Fruit fly (Drosophila melanogaster) whole organism, embryonic: ENCODE results near the gene CG31957.

Experiments used
- ATbp ChIP-seq: fragments of 200-800 bp; sonication (Bioruptor generic); optimal IDR thresholded peaks from 2 replicates; lab custom pipeline; 2017; ENCODE audit warnings: missing biosample characterization, mild to moderate bottlenecking, missing genetic modification characterization, missing genetic modification reagents
- Bdp1 ChIP-seq: fragments of 200-800 bp; sonication (Bioruptor generic); optimal IDR thresholded peaks from 3 replicates; lab custom pipeline; 2016; ENCODE audit warnings: missing biosample characterization, missing genetic modification characterization
- CG10209 ChIP-seq: fragments of 200-800 bp; sonication (Bioruptor generic); optimal IDR thresholded peaks from 3 replicates; lab custom pipeline; 2017; ENCODE audit warnings: missing biosample characterization, mild to moderate bottlenecking, missing genetic modification characterization, missing genetic modification reagents
- CG1024 ChIP-seq: fragments of 200-800 bp; sonication (Bioruptor generic); IDR thresholded peaks from 2 replicates; pipeline ENCODE4 v1.3.6; 2022; ENCODE audit warnings: missing biosample characterization, missing genetic modification characterization
- CG10267 ChIP-seq: fragments of 200-800 bp; sonication (Bioruptor generic); optimal IDR thresholded peaks from 2 replicates; lab custom pipeline; 2018; ENCODE audit warnings: missing biosample characterization, mild to moderate bottlenecking, missing genetic modification characterization, moderate library complexity
- CG10321 ChIP-seq: fragments of 200-800 bp; sonication (Bioruptor generic); IDR thresholded peaks from 2 replicates; pipeline ENCODE4 v1.3.6; 2022; ENCODE audit warnings: missing biosample characterization, missing genetic modification characterization
- CG10654 ChIP-seq: fragments of 200-800 bp; sonication (Bioruptor generic); optimal IDR thresholded peaks from 2 replicates; lab custom pipeline; 2016; ENCODE audit warnings: missing biosample characterization, missing genetic modification characterization
- CG10959 ChIP-seq: fragments of 200-800 bp; sonication (Bioruptor generic); IDR thresholded peaks from 2 replicates; pipeline ENCODE4 v1.3.6; 2022; ENCODE audit warnings: missing biosample characterization, missing genetic modification characterization
- CG10979 ChIP-seq: fragments of 200-800 bp; sonication (Bioruptor generic); optimal IDR thresholded peaks from 2 replicates; lab custom pipeline; 2018; ENCODE audit warnings: missing biosample characterization, mild to moderate bottlenecking, missing genetic modification characterization, moderate library complexity
- CG11504 ChIP-seq: fragments of 200-800 bp; sonication (Bioruptor generic); optimal IDR thresholded peaks from 3 replicates; lab custom pipeline; 2019; ENCODE audit warnings: missing biosample characterization, mild to moderate bottlenecking, missing genetic modification characterization, moderate library complexity
- CG12236 ChIP-seq: fragments of 200-800 bp; sonication (Bioruptor generic); optimal IDR thresholded peaks from 2 replicates; lab custom pipeline; 2016; ENCODE audit warnings: missing biosample characterization, missing genetic modification characterization
- CG15514 ChIP-seq: fragments of 200-800 bp; sonication (Bioruptor generic); optimal IDR thresholded peaks from 3 replicates; lab custom pipeline; 2017; ENCODE audit warnings: missing biosample characterization, missing genetic modification characterization, mild to moderate bottlenecking, moderate library complexity, missing genetic modification reagents
- CG1603 ChIP-seq: fragments of 200-800 bp; sonication (Bioruptor generic); optimal IDR thresholded peaks from 2 replicates; lab custom pipeline; 2019; ENCODE audit warnings: missing biosample characterization, mild to moderate bottlenecking, missing genetic modification characterization, moderate library complexity
- CG1647 ChIP-seq: fragments of 200-800 bp; sonication (Bioruptor generic); optimal IDR thresholded peaks from 3 replicates; lab custom pipeline; 2016; ENCODE audit warnings: missing biosample characterization, missing genetic modification characterization
- CG17385 ChIP-seq: fragments of 200-800 bp; sonication (Bioruptor generic); optimal IDR thresholded peaks from 3 replicates; lab custom pipeline; 2018; ENCODE audit warnings: missing biosample characterization, mild to moderate bottlenecking, missing genetic modification characterization
- CG17829 ChIP-seq: fragments of 200-800 bp; optimal IDR thresholded peaks from 2 replicates; lab custom pipeline; 2019; ENCODE audit warnings: missing biosample characterization, mild to moderate bottlenecking, missing genetic modification characterization, moderate library complexity
- CG17912 ChIP-seq: fragments of 200-800 bp; sonication (Bioruptor generic); optimal IDR thresholded peaks from 2 replicates; lab custom pipeline; 2018; ENCODE audit warnings: missing biosample characterization, mild to moderate bottlenecking, missing genetic modification characterization
- CG2202 ChIP-seq: fragments of 200-800 bp; sonication (Bioruptor generic); optimal IDR thresholded peaks from 2 replicates; lab custom pipeline; 2018; ENCODE audit warnings: missing biosample characterization, mild to moderate bottlenecking, missing genetic modification characterization
- CG2712 ChIP-seq: fragments of 200-800 bp; optimal IDR thresholded peaks from 3 replicates; lab custom pipeline; 2019; ENCODE audit warnings: missing biosample characterization, mild to moderate bottlenecking, missing genetic modification characterization, moderate library complexity
- CG31441 ChIP-seq: fragments of 200-800 bp; sonication (Bioruptor generic); IDR thresholded peaks from 2 replicates; pipeline ENCODE4 v1.3.6; 2022; ENCODE audit warnings: missing biosample characterization, missing genetic modification characterization
- CG33557 ChIP-seq: fragments of 200-800 bp; sonication (Bioruptor generic); optimal IDR thresholded peaks from 2 replicates; lab custom pipeline; 2019; ENCODE audit warnings: missing biosample characterization, mild to moderate bottlenecking, missing genetic modification characterization, moderate library complexity
- CG5953 ChIP-seq: fragments of 200-800 bp; sonication (Bioruptor generic); IDR thresholded peaks from 2 replicates; pipeline ENCODE4 v1.3.6; 2022; ENCODE audit warnings: missing biosample characterization, missing genetic modification characterization
- CG6683 ChIP-seq: fragments of 200-800 bp; sonication (Bioruptor generic); optimal IDR thresholded peaks from 2 replicates; lab custom pipeline; 2017; ENCODE audit warnings: missing biosample characterization, mild to moderate bottlenecking, missing genetic modification characterization, missing genetic modification reagents
- CG7963 ChIP-seq: fragments of 200-800 bp; sonication (Bioruptor generic); IDR thresholded peaks from 3 replicates; pipeline ENCODE4 v1.3.6; 2022; ENCODE audit warnings: missing biosample characterization, missing genetic modification characterization; ENCODE audit not compliant: partially characterized antibody
- CG8765 ChIP-seq: fragments of 200-800 bp; sonication (Bioruptor generic); IDR thresholded peaks from 2 replicates; pipeline ENCODE4 v1.3.6; 2022; ENCODE audit warnings: missing biosample characterization, missing genetic modification characterization
- E2f2 ChIP-seq: fragments of 200-800 bp; sonication (Bioruptor generic); IDR thresholded peaks from 2 replicates; pipeline ENCODE4 v1.3.6; 2022; ENCODE audit warnings: missing biosample characterization, missing genetic modification characterization
- H2.0 ChIP-seq: fragments of 200-800 bp; sonication (Bioruptor generic); IDR thresholded peaks from 2 replicates; pipeline ENCODE4 v1.3.6; 2022; ENCODE audit warnings: missing biosample characterization, missing genetic modification characterization
- HmgD ChIP-seq: fragments of 200-800 bp; sonication (Bioruptor generic); optimal IDR thresholded peaks from 3 replicates; lab custom pipeline; 2016; ENCODE audit warnings: missing biosample characterization, missing genetic modification characterization
- Jarid2 ChIP-seq: fragments of 200-800 bp; sonication (Bioruptor generic); optimal IDR thresholded peaks from 3 replicates; lab custom pipeline; 2017; ENCODE audit warnings: mild to moderate bottlenecking, missing biosample characterization, missing genetic modification reagents, missing genetic modification characterization
- Lim3 ChIP-seq: fragments of 200-800 bp; sonication (Bioruptor generic); IDR thresholded peaks from 2 replicates; pipeline ENCODE4 v1.3.6; 2022; ENCODE audit warnings: missing biosample characterization, missing genetic modification characterization
- Mes4 ChIP-seq: fragments of 200-800 bp; sonication (Bioruptor generic); optimal IDR thresholded peaks from 2 replicates; lab custom pipeline; 2016; ENCODE audit warnings: missing biosample characterization, missing genetic modification characterization
- Ptx1 ChIP-seq: fragments of 200-800 bp; sonication (Bioruptor generic); IDR thresholded peaks from 2 replicates; pipeline ENCODE4 v1.3.6; 2022; ENCODE audit warnings: missing biosample characterization, missing genetic modification characterization
- Ssrp ChIP-seq: fragments of 200-800 bp; sonication (Bioruptor generic); optimal IDR thresholded peaks from 2 replicates; lab custom pipeline; 2018; ENCODE audit warnings: missing biosample characterization, mild to moderate bottlenecking, missing genetic modification characterization, moderate library complexity
- cas ChIP-seq: fragments of 200-800 bp; sonication (Bioruptor generic); IDR thresholded peaks from 2 replicates; pipeline ENCODE4 v1.3.6; 2022; ENCODE audit warnings: missing biosample characterization, missing genetic modification characterization
- chif ChIP-seq, 2 experiments: fragments of 200-800 bp; sonication (Bioruptor generic); optimal IDR thresholded peaks; 3 replicates each; lab custom pipeline; 2016; ENCODE audit warnings: missing biosample characterization in 2 of 2, missing genetic modification characterization in 2 of 2
- ci ChIP-seq: fragments of 200-800 bp; sonication (Bioruptor generic); IDR thresholded peaks from 3 replicates; pipeline ENCODE4 v1.3.6; 2022; ENCODE audit warnings: missing biosample characterization, missing genetic modification characterization
- croc ChIP-seq: fragments of 200-800 bp; sonication (Bioruptor generic); conservative IDR thresholded peaks from 3 replicates; pipeline ENCODE4 v1.3.6; 2022; ENCODE audit warnings: missing biosample characterization, missing genetic modification characterization
- dan ChIP-seq: fragments of 200-800 bp; sonication (Bioruptor generic); IDR thresholded peaks from 2 replicates; pipeline ENCODE4 v1.3.6; 2022; ENCODE audit warnings: missing biosample characterization, missing genetic modification characterization
- dmrt99B ChIP-seq: fragments of 200-800 bp; sonication (Bioruptor generic); optimal IDR thresholded peaks from 2 replicates; lab custom pipeline; 2018; ENCODE audit warnings: missing biosample characterization, mild to moderate bottlenecking, missing genetic modification characterization, moderate library complexity
- gcm2 ChIP-seq: fragments of 200-800 bp; sonication (Bioruptor generic); optimal IDR thresholded peaks from 2 replicates; lab custom pipeline; 2016; ENCODE audit warnings: missing biosample characterization, missing genetic modification characterization
- gfzf ChIP-seq: fragments of 200-800 bp; sonication (Bioruptor generic); optimal IDR thresholded peaks from 2 replicates; lab custom pipeline; 2016; ENCODE audit warnings: missing biosample characterization, mild to moderate bottlenecking, missing genetic modification characterization, moderate library complexity
- gt ChIP-seq: fragments of 200-800 bp; sonication (Bioruptor generic); IDR thresholded peaks from 2 replicates; pipeline ENCODE4 v1.3.6; 2022; ENCODE audit warnings: missing biosample characterization, missing genetic modification characterization
- lola ChIP-seq, 3 experiments: fragments of >200 bp in 2 of 3; fragments of 200-800 bp in 1 of 3; sonication (Bioruptor generic) in 1 of 3; optimal IDR thresholded peaks; 2 replicates each; lab custom pipeline; 2017 to 2019; ENCODE audit warnings: missing biosample characterization in 3 of 3, missing genetic modification characterization in 3 of 3, mild to moderate bottlenecking in 1 of 3, moderate library complexity in 1 of 3
- nau ChIP-seq: fragments of 200-800 bp; sonication (Bioruptor generic); optimal IDR thresholded peaks from 3 replicates; lab custom pipeline; 2017; ENCODE audit warnings: missing biosample characterization, mild to moderate bottlenecking, missing genetic modification characterization, missing genetic modification reagents
- nmo ChIP-seq: fragments of 200-800 bp; sonication (Bioruptor generic); optimal IDR thresholded peaks from 2 replicates; lab custom pipeline; 2018; ENCODE audit warnings: missing biosample characterization, mild to moderate bottlenecking, missing genetic modification characterization, moderate library complexity
- phol ChIP-seq: fragments of 200-800 bp; sonication (Bioruptor generic); optimal IDR thresholded peaks from 3 replicates; lab custom pipeline; 2018; ENCODE audit warnings: missing biosample characterization, mild to moderate bottlenecking, missing genetic modification characterization, moderate library complexity
- ranshi ChIP-seq: fragments of 200-800 bp; sonication (Bioruptor generic); IDR thresholded peaks from 2 replicates; pipeline ENCODE4 v1.3.6; 2022; ENCODE audit warnings: missing biosample characterization, missing genetic modification characterization
- tap ChIP-seq: fragments of 200-800 bp; optimal IDR thresholded peaks from 3 replicates; lab custom pipeline; 2019; ENCODE audit warnings: missing biosample characterization, mild to moderate bottlenecking, missing genetic modification characterization, moderate library complexity
- twi ChIP-seq: fragments of 200-800 bp; optimal IDR thresholded peaks from 2 replicates; lab custom pipeline; 2019; ENCODE audit warnings: missing biosample characterization, mild to moderate bottlenecking, missing genetic modification characterization, moderate library complexity
- unpg ChIP-seq: fragments of 200-800 bp; sonication (Bioruptor generic); optimal IDR thresholded peaks from 3 replicates; lab custom pipeline; 2018; ENCODE audit warnings: missing biosample characterization, mild to moderate bottlenecking, missing genetic modification characterization, moderate library complexity

CG31957 gene

dm6 chr2L:3852120-3852519 lies 20.1 kb downstream of the CG31957 start (continued):
- 0 out of 2 replicates have a peak, but pooled peaks have one; percentile 13 for TF ChIP-seq CG1024 (GFP tag; lab: Robert Waterston, UW)
- TF ChIP-seq CG10209 (GFP tag; lab: Kevin White, UChicago), result no peak
- TF ChIP-seq CG6683 (GFP tag; lab: Kevin White, UChicago), result no peak
- TF ChIP-seq HmgD (GFP tag; lab: Kevin White, UChicago), result no peak
- TF ChIP-seq CG12236, result peak; percentile 30
- TF ChIP-seq E2f2 (GFP tag; lab: Robert Waterston, UW), result no peak
- no peak for TF ChIP-seq gt (GFP tag; lab: Robert Waterston, UW)
- TF ChIP-seq CG17385, result peak; percentile 27
- TF ChIP-seq nau (GFP tag; lab: Kevin White, UChicago), result no peak
- TF ChIP-seq CG10959, result peak; percentile 43; the same call in 1 of the 2 replicates
- TF ChIP-seq gfzf, result no peak
- TF ChIP-seq gcm2 (GFP tag; lab: Kevin White, UChicago), result no peak
- TF ChIP-seq Mes4 (GFP tag; lab: Kevin White, UChicago), result peak; percentile 23
- no peak for TF ChIP-seq CG15514 (GFP tag; lab: Kevin White, UChicago)
- TF ChIP-seq CG33557 (GFP tag; lab: Kevin White, UChicago), result peak; percentile 74
- no peak for TF ChIP-seq Lim3 (GFP tag; lab: Robert Waterston, UW)
- no peak for TF ChIP-seq CG1647 (GFP tag; lab: Kevin White, UChicago)
- peak; percentile 79 for TF ChIP-seq CG10979 (tag; lab: Kevin White, UChicago)
- TF ChIP-seq cas, result no peak

dm6 chr2L:3851308-3851707 lies 20.9 kb downstream of the CG31957 start:
- TF ChIP-seq CG1603, result peak; percentile 59
- peak; percentile 71 for TF ChIP-seq CG31441 (GFP tag; lab: Robert Waterston, UW)
- TF ChIP-seq CG17829, result peak; percentile 55
- TF ChIP-seq CG10321 (GFP tag; lab: Robert Waterston, UW), result no peak
- TF ChIP-seq CG17912 (GFP tag; lab: Kevin White, UChicago), result no peak
- no peak for TF ChIP-seq tap
- TF ChIP-seq ci (GFP tag; lab: Robert Waterston, UW), result peak; percentile 74; the same call in 2 of the 3 replicates
- 0 out of 2 replicates have a peak, but pooled peaks have one; percentile 11 for TF ChIP-seq Ptx1 (GFP tag; lab: Robert Waterston, UW)
- TF ChIP-seq CG2712 (tag; lab: Kevin White, UChicago), result peak; percentile 78
- no peak for TF ChIP-seq dan (GFP tag; lab: Robert Waterston, UW)
- peak; percentile 43 for TF ChIP-seq ATbp (GFP tag; lab: Kevin White, UChicago)
- TF ChIP-seq phol, result peak; percentile 74
- TF ChIP-seq Bdp1 (GFP tag; lab: Kevin White, UChicago), result no peak
- TF ChIP-seq unpg (GFP tag; lab: Kevin White, UChicago), result peak; percentile 59
- no peak for TF ChIP-seq CG8765 (GFP tag; lab: Robert Waterston, UW)
- peak; percentile 19 for TF ChIP-seq CG2202 (tag; lab: Kevin White, UChicago)
- peak; percentile 9 for TF ChIP-seq twi (tag; lab: Kevin White, UChicago)
- TF ChIP-seq Jarid2 (GFP tag; lab: Kevin White, UChicago), result no peak
- peak in 1 of 3 experiments; percentile 72 for TF ChIP-seq lola (GFP tag; optimal IDR thresholded peaks at IDR 0.05; lab: Kevin White, UChicago)
- peak; percentile 63 for TF ChIP-seq CG10267 (tag; lab: Kevin White, UChicago)
- 0 out of 2 replicates have a peak, but pooled peaks have one; percentile 7 for TF ChIP-seq ranshi (GFP tag; lab: Robert Waterston, UW)
- TF ChIP-seq CG10654 (GFP tag; lab: Kevin White, UChicago), result peak; percentile 17
- TF ChIP-seq dmrt99B (tag; lab: Kevin White, UChicago), result peak; percentile 70
- peak; percentile 56; the same call in 2 of the 3 replicates for TF ChIP-seq croc (GFP tag; lab: Robert Waterston, UW)
- no peak for TF ChIP-seq H2.0 (GFP tag; lab: Robert Waterston, UW)
- peak; percentile 68 for TF ChIP-seq CG11504
- TF ChIP-seq Ssrp (tag; lab: Kevin White, UChicago), result peak; percentile 53
- TF ChIP-seq CG5953 (GFP tag; lab: Robert Waterston, UW), result no peak
- peak; percentile 71 for TF ChIP-seq nmo (GFP tag; lab: Kevin White, UChicago)
- TF ChIP-seq CG7963 (GFP tag; lab: Robert Waterston, UW), result no peak
- peak in 1 of 2 experiments; percentile 22 for TF ChIP-seq chif (GFP tag; optimal IDR thresholded peaks at IDR 0.05; lab: Kevin White, UChicago)
